Worm (Caenorhabditis elegans) whole organism, L4 larva: ENCODE data around the gene srh-169.
"Not testable (repeated sequence)": the region's sequence is repeated elsewhere in the genome, so short reads cannot be mapped to it uniquely, and the experiment has no call there.

ENCODE experiments used
- arid-1 ChIP-seq: fragments of 200-800 bp; sonication (Bioruptor generic); conservative IDR thresholded peaks from 2 replicates; pipeline ENCODE4 v1.3.6; 2022; ENCODE audit warnings: missing genetic modification reagents, missing genetic modification characterization, missing compliant biosample characterization
- ceh-82 ChIP-seq: sonication (generic microtip); optimal IDR thresholded peaks from 2 replicates; lab custom pipeline; 2017; ENCODE audit warnings: missing biosample characterization, missing genetic modification characterization
- ces-1 ChIP-seq: fragments of 150-350 bp; sonication (generic microtip); optimal IDR thresholded peaks from 4 replicates; lab custom pipeline; 2014; ENCODE audit warnings: missing biosample characterization, missing genetic modification reagents, missing genetic modification characterization
- cey-2 ChIP-seq: sonication (generic microtip); optimal IDR thresholded peaks from 3 replicates; lab custom pipeline; 2017; ENCODE audit warnings: missing genetic modification characterization, mild to moderate bottlenecking, missing compliant biosample characterization, antibody characterized with exemption, borderline replicate concordance; ENCODE audit not compliant: insufficient read depth
- hif-1 ChIP-seq, 2 experiments: sonication (generic microtip); optimal IDR thresholded peaks; 2 replicates each; lab custom pipeline; 2016 to 2017; ENCODE audit warnings: missing compliant biosample characterization in 2 of 2, missing genetic modification characterization in 2 of 2, missing genetic modification reagents in 2 of 2, missing genotype in 2 of 2, mild to moderate bottlenecking in 1 of 2
- lin-29 ChIP-seq: fragments of 200-800 bp; sonication (Bioruptor generic); IDR thresholded peaks from 2 replicates; pipeline ENCODE4 v1.3.6; 2022; ENCODE audit warnings: missing genetic modification reagents, missing genetic modification characterization, missing compliant biosample characterization
- mxl-3 ChIP-seq: fragments of 200-800 bp; sonication (Bioruptor generic); optimal IDR thresholded peaks from 2 replicates; lab custom pipeline; 2018; ENCODE audit warnings: mild to moderate bottlenecking, missing genetic modification characterization, missing compliant biosample characterization
- nhr-237 ChIP-seq: sonication (generic microtip); optimal IDR thresholded peaks from 2 replicates; lab custom pipeline; 2017; ENCODE audit warnings: missing biosample characterization, missing genetic modification characterization
- saeg-2 ChIP-seq: fragments of 200-800 bp; sonication (Bioruptor generic); IDR thresholded peaks from 2 replicates; pipeline ENCODE4 v1.3.6; 2022; ENCODE audit warnings: missing genetic modification reagents, missing genetic modification characterization, missing compliant biosample characterization
- skn-1 ChIP-seq: fragments of 150-350 bp; optimal IDR thresholded peaks from 2 replicates; lab custom pipeline; 2014; ENCODE audit warnings: missing biosample characterization, missing genetic modification characterization

DNA sequence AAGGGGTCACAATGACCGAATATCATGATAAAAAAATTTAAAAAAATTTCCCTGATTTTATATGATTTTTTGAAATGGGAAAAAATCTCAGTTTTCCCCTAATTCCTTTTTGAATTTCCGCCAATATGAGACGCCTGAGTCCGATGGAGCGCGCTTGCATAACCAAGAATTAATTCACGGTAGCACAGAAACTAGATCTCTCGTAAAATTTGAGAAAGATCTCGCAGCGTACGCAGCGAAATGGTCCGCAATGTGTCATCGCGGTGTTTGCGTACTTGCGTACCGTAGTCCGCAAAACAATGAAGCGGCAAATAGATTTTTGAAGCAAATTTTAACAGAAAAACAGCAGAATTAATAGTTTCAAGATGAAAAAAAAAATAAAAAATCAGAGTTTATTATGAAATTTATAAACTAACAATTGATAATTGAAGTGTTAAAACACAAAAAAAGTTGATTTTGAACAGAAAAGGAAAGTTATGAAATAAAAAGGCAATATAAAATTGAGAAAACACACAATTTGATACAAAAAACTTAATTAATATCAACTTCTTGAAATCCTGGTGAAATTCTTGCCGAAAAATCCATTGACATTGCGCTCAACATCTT, 16.0 kb downstream of the srh-169 start:
- TF ChIP-seq ces-1 (GFP tag; lab: Kevin White, UChicago); nhr-237; saeg-2 (GFP tag; lab: Robert Waterston, UW); arid-1 (GFP tag; lab: Robert Waterston, UW); skn-1 (tag; lab: Kevin White, UChicago); cey-2; ceh-82 (tag; lab: Kevin White, UChicago); mxl-3 (GFP tag; lab: Kevin White, UChicago); hif-1 (tag; optimal IDR thresholded peaks at IDR 0.05; lab: Kevin White, UChicago): not testable (repeated sequence)
- peak; percentile 77; the same call in 1 of the 2 replicates for TF ChIP-seq lin-29 (GFP tag; lab: Robert Waterston, UW)
